Worm (Caenorhabditis elegans) whole organism, early embryonic: ENCODE measurements around the gene mat-2.

Experiments
- B0310.2 ChIP-seq: sonication (generic microtip); optimal IDR thresholded peaks from 2 replicates; lab custom pipeline; 2016; ENCODE audit warnings: mild to moderate bottlenecking, missing genetic modification characterization, missing compliant biosample characterization
- aly-1 ChIP-seq: sonication (generic microtip); optimal IDR thresholded peaks from 2 replicates; lab custom pipeline; 2016; ENCODE audit warnings: missing genetic modification characterization, missing compliant biosample characterization
- ama-1 ChIP-seq: fragments of 150-350 bp; optimal IDR thresholded peaks from 2 replicates; lab custom pipeline; 2014
- ceh-13 ChIP-seq: fragments of 200-800 bp; sonication (Bioruptor generic); optimal IDR thresholded peaks from 2 replicates; lab custom pipeline; 2018; ENCODE audit warnings: mild to moderate bottlenecking, missing genetic modification characterization, missing compliant biosample characterization
- flt-1 ChIP-seq: fragments of 200-800 bp; sonication (Bioruptor generic); IDR thresholded peaks from 2 replicates; pipeline ENCODE4 v1.3.6; 2022; ENCODE audit warnings: missing genetic modification characterization, missing compliant biosample characterization
- hmbx-1 ChIP-seq: sonication (generic microtip); optimal IDR thresholded peaks from 2 replicates; lab custom pipeline; 2016; ENCODE audit warnings: mild to moderate bottlenecking, missing genetic modification characterization, missing compliant biosample characterization
- pes-1 ChIP-seq: fragments of 200-800 bp; sonication (Bioruptor generic); IDR thresholded peaks from 2 replicates; pipeline ENCODE4 v1.3.6; 2022; ENCODE audit warnings: missing genetic modification reagents, missing genetic modification characterization, missing compliant biosample characterization
- scrt-1 ChIP-seq: fragments of 200-800 bp; sonication (Bioruptor generic); IDR thresholded peaks from 2 replicates; pipeline ENCODE4 v1.3.6; 2022; ENCODE audit warnings: missing genetic modification characterization, missing compliant biosample characterization
- tra-4 ChIP-seq: sonication (generic microtip); optimal IDR thresholded peaks from 2 replicates; lab custom pipeline; 2017; ENCODE audit warnings: missing genetic modification characterization, missing compliant biosample characterization

ce11 chrII:11155400-11155799 lies 42.9 kb downstream of the mat-2 start:
- TF ChIP-seq ama-1 (lab: Kevin White, UChicago) (no peak), hmbx-1 (no peak), ceh-13 (GFP tag; lab: Kevin White, UChicago) (no peak), scrt-1 (GFP tag; lab: Robert Waterston, UW) (no peak), tra-4 (no peak), B0310.2 (tag; lab: Kevin White, UChicago) (no peak), flt-1 (GFP tag; lab: Robert Waterston, UW) (no peak), pes-1 (GFP tag; lab: Robert Waterston, UW) (no peak), aly-1 (tag; lab: Kevin White, UChicago) (no peak)
